Worm (Caenorhabditis elegans): ENCODE data around the gene fbxa-71.
A peak's percentile ranks its signal among the peaks of the same experiment; 100 is the strongest.

- TF ChIP-seq flt-1 (GFP tag; IDR thresholded peaks at IDR 0.05): no peak
- TF ChIP-seq tra-4 (tag; optimal IDR thresholded peaks at IDR 0.05): no peak
- TF ChIP-seq scrt-1 (GFP tag; IDR thresholded peaks at IDR 0.05): no peak
- TF ChIP-seq tbx-11 (GFP tag; IDR thresholded peaks at IDR 0.05): no peak
- no peak for TF ChIP-seq F13C5.2 (tag; optimal IDR thresholded peaks at IDR 0.05)
- 0 out of 2 replicates have a peak, but pooled peaks have one; percentile 56 for TF ChIP-seq sea-1 (GFP tag; conservative IDR thresholded peaks at IDR 0.05)
- no peak for TF ChIP-seq ceh-13 (GFP tag; optimal IDR thresholded peaks at IDR 0.05)
- TF ChIP-seq ama-1 (optimal IDR thresholded peaks at IDR 0.05): no peak
- TF ChIP-seq pes-1 (GFP tag; IDR thresholded peaks at IDR 0.05): no peak
- no peak for TF ChIP-seq hmg-4 (GFP tag; optimal IDR thresholded peaks at IDR 0.05)
- TF ChIP-seq hnd-1 (tag; optimal IDR thresholded peaks at IDR 0.05): no peak
These were observed 21.3 kb upstream of the fbxa-71 start, which contains the start of gene C39B5.2 for ce11 chrIII:2234192-2234934.

Data from whole organism, early embryonic.